Worm (Caenorhabditis elegans) whole organism, L4 larva: Measurements from ENCODE around the gene svop-1.
A peak's percentile ranks its signal among the peaks of the same experiment; 100 is the strongest.

ENCODE experiments used
- F37D6.2 ChIP-seq: sonication (generic microtip); optimal IDR thresholded peaks from 2 replicates; lab custom pipeline; 2016; ENCODE audit warnings: mild to moderate bottlenecking, missing genetic modification characterization, missing compliant biosample characterization
- F44E2.7 ChIP-seq: fragments of 200-800 bp; sonication (Bioruptor generic); IDR thresholded peaks from 2 replicates; pipeline ENCODE4 v2.1.2; 2022; ENCODE audit warnings: missing genetic modification characterization, missing compliant biosample characterization
- T20F7.1 ChIP-seq: fragments of 200-800 bp; sonication (Bioruptor generic); optimal IDR thresholded peaks from 2 replicates; lab custom pipeline; 2018; ENCODE audit warnings: mild to moderate bottlenecking, missing genetic modification characterization, missing compliant biosample characterization
- Y105C5A.15 ChIP-seq: fragments of 200-800 bp; sonication (Bioruptor generic); IDR thresholded peaks from 2 replicates; pipeline ENCODE4 v1.3.6; 2022; ENCODE audit warnings: missing genetic modification characterization, missing compliant biosample characterization
- Y5F2A.4 ChIP-seq: fragments of 200-800 bp; sonication (Bioruptor generic); optimal IDR thresholded peaks from 2 replicates; lab custom pipeline; 2018; ENCODE audit warnings: mild to moderate bottlenecking, missing genetic modification characterization, missing compliant biosample characterization
- Y75B8A.6 ChIP-seq: fragments of 200-800 bp; sonication (Bioruptor generic); IDR thresholded peaks from 2 replicates; pipeline ENCODE4 v1.3.6; 2022; ENCODE audit warnings: missing genetic modification reagents, missing genetic modification characterization, missing compliant biosample characterization
- aha-1 ChIP-seq: fragments of 150-350 bp; peaks from one replicate; lab custom pipeline; 2014; ENCODE audit warnings: missing biosample characterization, missing genetic modification characterization
- aly-2 ChIP-seq: sonication (generic microtip); optimal IDR thresholded peaks from 2 replicates; lab custom pipeline; 2018; ENCODE audit warnings: missing biosample characterization, missing genetic modification characterization
- ama-1 ChIP-seq: fragments of 150-350 bp; optimal IDR thresholded peaks from 2 replicates; lab custom pipeline; 2014; ENCODE audit warnings: inconsistent platforms, mixed read lengths
- ceh-28 ChIP-seq: fragments of 150-350 bp; optimal IDR thresholded peaks from 2 replicates; lab custom pipeline; 2014; ENCODE audit warnings: missing biosample characterization, missing genetic modification reagents, missing genetic modification characterization
- ces-1 ChIP-seq: fragments of 150-350 bp; sonication (generic microtip); optimal IDR thresholded peaks from 4 replicates; lab custom pipeline; 2014; ENCODE audit warnings: missing biosample characterization, missing genetic modification reagents, missing genetic modification characterization
- ctbp-1 ChIP-seq: fragments of 200-800 bp; sonication (Bioruptor generic); IDR thresholded peaks from 2 replicates; pipeline ENCODE4 v1.3.6; 2022; ENCODE audit warnings: missing genetic modification reagents, missing genetic modification characterization, missing compliant biosample characterization
- daf-16 ChIP-seq, 3 experiments: sonication (generic microtip); optimal IDR thresholded peaks; 2 replicates each; lab custom pipeline; 2016 to 2017; ENCODE audit warnings: missing genetic modification characterization in 3 of 3, missing genetic modification reagents in 3 of 3, mild to moderate bottlenecking in 2 of 3, missing compliant biosample characterization in 2 of 3, missing biosample characterization in 1 of 3, moderate library complexity in 1 of 3
- daf-19 ChIP-seq: fragments of 200-800 bp; sonication (Bioruptor generic); conservative IDR thresholded peaks from 2 replicates; pipeline ENCODE4 v1.3.6; 2022; ENCODE audit warnings: missing genetic modification characterization, missing compliant biosample characterization
- daf-8 ChIP-seq: fragments of 200-800 bp; sonication (Bioruptor generic); IDR thresholded peaks from 2 replicates; pipeline ENCODE4 v1.3.6; 2022; ENCODE audit warnings: missing genetic modification characterization, missing compliant biosample characterization
- dmd-6 ChIP-seq: fragments of 200-800 bp; sonication (Bioruptor generic); IDR thresholded peaks from 2 replicates; pipeline ENCODE4 v1.3.6; 2022; ENCODE audit warnings: missing genetic modification reagents, missing genetic modification characterization, missing compliant biosample characterization
- dve-1 ChIP-seq: sonication (generic microtip); optimal IDR thresholded peaks from 2 replicates; lab custom pipeline; 2017; ENCODE audit warnings: antibody characterized with exemption, mild to moderate bottlenecking, missing genetic modification characterization, missing compliant biosample characterization; ENCODE audit not compliant: insufficient read depth
- fkh-10 ChIP-seq: fragments of 150-350 bp; optimal IDR thresholded peaks from 2 replicates; lab custom pipeline; 2014; ENCODE audit warnings: missing biosample characterization, missing genetic modification reagents, missing genetic modification characterization
- hif-1 ChIP-seq, 2 experiments: sonication (generic microtip); optimal IDR thresholded peaks; 2 replicates each; lab custom pipeline; 2016 to 2017; ENCODE audit warnings: missing compliant biosample characterization in 2 of 2, missing genetic modification characterization in 2 of 2, missing genetic modification reagents in 2 of 2, missing genotype in 2 of 2, mild to moderate bottlenecking in 1 of 2
- hlh-11 ChIP-seq: fragments of 200-800 bp; sonication (Bioruptor generic); optimal IDR thresholded peaks from 2 replicates; lab custom pipeline; 2018; ENCODE audit warnings: mild to moderate bottlenecking, missing genetic modification characterization, missing compliant biosample characterization
- hlh-30 ChIP-seq: sonication (generic microtip); optimal IDR thresholded peaks from 2 replicates; lab custom pipeline; 2017; ENCODE audit warnings: antibody characterized with exemption, mild to moderate bottlenecking, missing genetic modification characterization, missing compliant biosample characterization; ENCODE audit not compliant: insufficient read depth
- hmg-1.1 ChIP-seq: fragments of 200-800 bp; sonication (Bioruptor generic); IDR thresholded peaks from 2 replicates; pipeline ENCODE4 v1.3.6; 2022; ENCODE audit warnings: missing genetic modification reagents, missing genetic modification characterization, missing compliant biosample characterization
- lin-39 ChIP-seq: fragments of 150-350 bp; optimal IDR thresholded peaks from 2 replicates; lab custom pipeline; 2014; ENCODE audit warnings: missing biosample characterization, missing genetic modification reagents, missing genetic modification characterization
- lsy-2 ChIP-seq, 2 experiments: fragments of 150-350 bp in 1 of 2; sonication (generic microtip) in 1 of 2; optimal IDR thresholded peaks; 2 replicates each; lab custom pipeline; 2014 to 2017; ENCODE audit warnings: missing biosample characterization in 2 of 2, missing genetic modification characterization in 2 of 2
- mdl-1 ChIP-seq, 2 experiments: fragments of 150-350 bp in 1 of 2; sonication (generic microtip) in 1 of 2; optimal IDR thresholded peaks; 2 replicates each; lab custom pipeline; 2014 to 2017; ENCODE audit warnings: missing biosample characterization in 2 of 2, missing genetic modification characterization in 2 of 2
- mep-1 ChIP-seq: fragments of 150-350 bp; sonication (generic microtip); optimal IDR thresholded peaks from 3 replicates; lab custom pipeline; 2014; ENCODE audit warnings: missing biosample characterization, missing genetic modification characterization
- nhr-111 ChIP-seq: fragments of 200-800 bp; sonication (Bioruptor generic); optimal IDR thresholded peaks from 2 replicates; lab custom pipeline; 2018; ENCODE audit warnings: mild to moderate bottlenecking, missing genetic modification characterization, missing compliant biosample characterization
- nhr-28 ChIP-seq: fragments of 150-350 bp; optimal IDR thresholded peaks from 2 replicates; lab custom pipeline; 2014; ENCODE audit warnings: missing biosample characterization, missing genetic modification characterization
- nhr-48 ChIP-seq: sonication (generic microtip); optimal IDR thresholded peaks from 2 replicates; lab custom pipeline; 2016; ENCODE audit warnings: mild to moderate bottlenecking, missing genetic modification characterization, missing compliant biosample characterization
- nhr-77 ChIP-seq: fragments of 150-350 bp; optimal IDR thresholded peaks from 2 replicates; lab custom pipeline; 2014; ENCODE audit warnings: missing biosample characterization, missing genetic modification characterization
- pha-4 ChIP-seq, 2 experiments: fragments of 150-350 bp in 1 of 2; fragments of 200-800 bp in 1 of 2; sonication (Bioruptor generic) in 1 of 2; IDR thresholded peaks in 1 of 2; optimal IDR thresholded peaks in 1 of 2; 2 replicates each; pipeline versions ENCODE4 v1.3.6 to Lab custom; 2014 to 2022; ENCODE audit warnings: missing genetic modification characterization in 2 of 2, missing genetic modification reagents in 2 of 2, missing biosample characterization in 1 of 2, missing compliant biosample characterization in 1 of 2
- php-3 ChIP-seq: fragments of 200-800 bp; sonication (Bioruptor generic); IDR thresholded peaks from 2 replicates; pipeline ENCODE4 v1.3.6; 2022; ENCODE audit warnings: missing genetic modification reagents, missing genetic modification characterization, missing compliant biosample characterization
- pqm-1 ChIP-seq: sonication (generic microtip); optimal IDR thresholded peaks from 2 replicates; lab custom pipeline; 2017; ENCODE audit warnings: missing biosample characterization, missing genetic modification characterization
- rbr-2 ChIP-seq: sonication (generic microtip); optimal IDR thresholded peaks from 2 replicates; lab custom pipeline; 2016; ENCODE audit warnings: missing genotype, missing genetic modification characterization, missing compliant biosample characterization
- set-16 ChIP-seq: fragments of 200-800 bp; sonication (Bioruptor generic); IDR thresholded peaks from 2 replicates; pipeline ENCODE4 v1.3.6; 2022; ENCODE audit warnings: missing genetic modification reagents, missing genetic modification characterization, missing compliant biosample characterization
- snpc-1.2 ChIP-seq: fragments of 200-800 bp; sonication (Bioruptor generic); IDR thresholded peaks from 2 replicates; pipeline ENCODE4 v1.3.6; 2022; ENCODE audit warnings: missing genetic modification reagents, missing genetic modification characterization, missing compliant biosample characterization
- snpc-4 ChIP-seq: fragments of 150-350 bp; optimal IDR thresholded peaks from 2 replicates; lab custom pipeline; 2014; ENCODE audit warnings: missing biosample characterization, missing genetic modification characterization
- spr-1 ChIP-seq: sonication (generic microtip); optimal IDR thresholded peaks from 2 replicates; lab custom pipeline; 2016; ENCODE audit warnings: mild to moderate bottlenecking, missing genetic modification characterization, missing compliant biosample characterization
- tag-97 ChIP-seq: fragments of 200-800 bp; sonication (Bioruptor generic); IDR thresholded peaks from 2 replicates; pipeline ENCODE4 v1.3.6; 2022; ENCODE audit warnings: missing genetic modification characterization, missing compliant biosample characterization
- unc-62 ChIP-seq, 3 experiments: fragments of 150-350 bp in 1 of 3; sonication (generic microtip); optimal IDR thresholded peaks in 2 of 3; peaks in 1 of 3; 1 replicate in 1 of 3; 2 replicates in 2 of 3; lab custom pipeline; 2014 to 2017; ENCODE audit warnings: missing biosample characterization in 3 of 3, missing genetic modification characterization in 3 of 3, missing genetic modification reagents in 3 of 3, missing genotype in 1 of 3

The svop-1 gene

DNA sequence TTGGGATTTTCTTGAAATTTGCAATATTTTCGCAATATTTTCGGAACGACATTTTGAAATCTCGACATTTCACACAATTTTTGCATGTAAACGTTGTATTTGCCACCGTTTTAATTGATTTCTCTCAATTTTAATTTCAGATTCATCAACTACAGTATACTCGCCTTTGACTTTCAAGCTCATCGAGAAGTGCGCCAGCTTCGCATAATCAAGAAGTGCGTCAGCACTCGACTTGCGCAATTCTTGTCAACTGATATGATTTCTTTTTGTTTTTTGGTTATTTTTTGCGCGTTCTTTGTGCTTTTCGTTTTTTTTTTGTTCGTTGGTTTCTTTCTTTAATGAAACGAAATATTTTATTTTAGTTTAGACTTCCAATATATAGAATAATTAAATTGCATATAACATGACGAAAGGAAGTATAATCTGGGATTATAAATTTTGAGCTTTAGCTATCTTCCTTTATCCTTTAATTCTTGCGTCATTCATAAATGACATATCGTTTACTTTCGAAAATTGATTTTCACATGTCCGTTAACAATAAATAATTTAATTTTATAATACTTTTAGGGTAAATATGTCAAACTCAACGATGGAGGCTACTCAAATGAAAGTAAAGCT lies 2.0 kb upstream of the svop-1 start, which contains the start of gene famh-136 (continued):
- TF ChIP-seq ces-1 (no peak), daf-8 (GFP tag; lab: Robert Waterston, UW) (no peak), aly-2 (tag; lab: Kevin White, UChicago) (no peak), F44E2.7 (GFP tag; lab: Robert Waterston, UW) (no peak), lin-39 (tag; lab: Kevin White, UChicago) (no peak), unc-62 (GFP tag; optimal IDR thresholded peaks at IDR 0.05 in 1 of 2; lab: Kevin White, UChicago) (peak in 1 of 2 experiments; percentile 99), unc-62 (tag; optimal IDR thresholded peaks at IDR 0.05; lab: Kevin White, UChicago) (no peak), hmg-1.1 (peak; percentile 79), tag-97 (GFP tag; lab: Robert Waterston, UW) (no peak), Y75B8A.6 (GFP tag; lab: Robert Waterston, UW) (no peak), daf-19 (GFP tag; lab: Robert Waterston, UW) (no peak)

DNA sequence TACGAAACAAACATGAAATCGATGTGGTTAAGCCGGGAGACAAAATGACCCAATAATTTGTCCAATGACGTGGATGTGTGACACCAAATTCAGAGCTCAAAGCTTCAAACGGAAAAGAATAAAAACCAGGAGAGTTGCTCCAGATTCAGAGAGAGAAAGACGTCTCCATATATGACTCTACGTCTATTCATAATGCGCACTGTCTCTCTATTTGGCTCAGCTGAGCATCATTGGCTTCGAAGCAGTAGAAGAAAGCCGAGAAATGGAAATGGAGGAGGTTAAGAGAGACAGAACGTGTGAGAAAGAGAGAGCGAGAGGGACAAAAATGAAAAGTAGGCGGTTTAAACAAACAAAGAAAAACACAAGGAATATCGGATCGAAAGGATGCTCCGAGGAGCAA lies 1.0 kb upstream of the svop-1 start:
- TF ChIP-seq lsy-2 (tag; optimal IDR thresholded peaks at IDR 0.05; lab: Kevin White, UChicago): peak in 1 of 2 experiments; percentile 32
- TF ChIP-seq ctbp-1 (GFP tag; lab: Robert Waterston, UW): no peak
- peak; percentile 24; the same call in 1 of the 2 replicates for TF ChIP-seq hmg-1.1
- TF ChIP-seq Y5F2A.4 (GFP tag; lab: Kevin White, UChicago): no peak
- TF ChIP-seq dve-1 (tag; lab: Kevin White, UChicago): peak; percentile 16
- TF ChIP-seq daf-16 (GFP tag; optimal IDR thresholded peaks at IDR 0.05; lab: Kevin White, UChicago): no peak
- TF ChIP-seq daf-16 (tag; optimal IDR thresholded peaks at IDR 0.05; lab: Kevin White, UChicago): no peak
- TF ChIP-seq hlh-30: peak; percentile 40
- TF ChIP-seq Y105C5A.15 (GFP tag; lab: Robert Waterston, UW): no peak
- TF ChIP-seq set-16 (GFP tag; lab: Robert Waterston, UW): no peak
- peak; percentile 33 for TF ChIP-seq rbr-2 (tag; lab: Kevin White, UChicago)
- TF ChIP-seq unc-62 (GFP tag; optimal IDR thresholded peaks at IDR 0.05 in 1 of 2; lab: Kevin White, UChicago): peak in 1 of 2 experiments; percentile 55
- TF ChIP-seq unc-62 (tag; optimal IDR thresholded peaks at IDR 0.05; lab: Kevin White, UChicago): no peak
- TF ChIP-seq snpc-1.2 (GFP tag; lab: Robert Waterston, UW): no peak
- TF ChIP-seq mep-1: peak; percentile 20
- TF ChIP-seq, all 104 proteins: peak for 7

DNA sequence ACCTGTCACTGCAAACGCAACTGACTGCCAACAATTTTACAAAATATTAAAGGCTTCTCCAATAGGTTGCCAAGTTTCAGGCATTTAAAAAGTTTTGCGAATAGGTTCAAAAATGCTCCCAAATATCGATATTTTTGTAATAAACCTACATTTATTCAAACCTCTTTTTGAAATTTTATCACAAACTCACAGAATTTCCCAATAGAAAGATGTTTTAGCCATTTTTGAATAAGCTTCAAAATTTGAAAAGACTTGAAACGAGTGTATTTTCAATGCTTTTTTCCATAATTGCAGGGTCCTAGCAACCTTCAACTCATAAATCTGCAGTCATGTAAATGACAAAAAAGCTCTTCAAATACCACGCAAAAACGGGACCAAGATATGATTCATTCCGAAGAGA lies 3.0 kb downstream of the svop-1 start:
- TF ChIP-seq ama-1 (lab: Kevin White, UChicago) (no peak), hlh-30 (no peak), aha-1 (tag; lab: Kevin White, UChicago) (peak; percentile 55), aly-2 (tag; lab: Kevin White, UChicago) (no peak), unc-62 (GFP tag; optimal IDR thresholded peaks at IDR 0.05 in 1 of 2; lab: Kevin White, UChicago) (peak in 1 of 2 experiments; percentile 74), unc-62 (tag; optimal IDR thresholded peaks at IDR 0.05; lab: Kevin White, UChicago) (no peak), daf-8 (GFP tag; lab: Robert Waterston, UW) (no peak), spr-1 (tag; lab: Kevin White, UChicago) (no peak), F37D6.2 (tag; lab: Kevin White, UChicago) (no peak)
- TF ChIP-seq, all 104 proteins: peak for 2

DNA sequence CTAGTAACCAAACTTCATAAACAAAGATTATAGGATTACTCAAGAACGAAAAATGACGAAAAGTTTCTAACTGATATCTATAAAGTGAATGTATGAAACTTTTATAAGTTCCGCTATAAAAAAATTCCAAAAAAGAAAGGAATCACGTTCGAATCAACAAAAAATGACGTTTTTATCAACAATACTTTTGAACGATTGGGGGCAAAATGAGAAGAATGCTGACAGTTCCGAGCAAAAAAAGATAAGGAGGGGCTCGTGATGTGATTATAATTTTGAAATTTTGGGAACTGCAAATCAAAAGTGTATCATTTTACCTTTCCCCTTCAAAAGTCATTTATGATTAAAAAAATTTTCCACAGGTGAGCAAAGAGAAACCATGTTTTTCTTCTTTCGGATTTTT lies 6.3 kb downstream of the svop-1 start:
- TF ChIP-seq hif-1 (tag; optimal IDR thresholded peaks at IDR 0.05; lab: Kevin White, UChicago) (peak in 1 of 2 experiments; percentile 47), aha-1 (tag; lab: Kevin White, UChicago) (peak; percentile 26), nhr-28 (tag; lab: Kevin White, UChicago) (peak; percentile 57), ceh-28 (tag; lab: Kevin White, UChicago) (no peak), hlh-11 (peak; percentile 74), T20F7.1 (GFP tag; lab: Kevin White, UChicago) (peak; percentile 7), nhr-48 (tag; lab: Kevin White, UChicago) (peak; percentile 39), dmd-6 (peak; percentile 87), pha-4 (GFP tag; IDR thresholded peaks at IDR 0.05; lab: Robert Waterston, UW) (0 out of 2 replicates have a peak, but pooled peaks have one; percentile 29), pha-4 (tag; optimal IDR thresholded peaks at IDR 0.05; lab: Kevin White, UChicago) (no peak), dve-1 (tag; lab: Kevin White, UChicago) (peak; percentile 73), nhr-77 (tag; lab: Kevin White, UChicago) (peak; percentile 83), pqm-1 (peak; percentile 78), fkh-10 (no peak), mep-1 (peak; percentile 43), nhr-111 (GFP tag; lab: Kevin White, UChicago) (no peak), hlh-30 (peak; percentile 29), daf-16 (GFP tag; optimal IDR thresholded peaks at IDR 0.05; lab: Kevin White, UChicago) (no peak), daf-16 (tag; optimal IDR thresholded peaks at IDR 0.05; lab: Kevin White, UChicago) (peak; percentile 70), snpc-4 (tag; lab: Kevin White, UChicago) (no peak), mdl-1 (tag; optimal IDR thresholded peaks at IDR 0.05; lab: Kevin White, UChicago) (peak in 1 of 2 experiments; percentile 40), php-3 (GFP tag; lab: Robert Waterston, UW) (peak; percentile 35; the same call in 1 of the 2 replicates)
